Worm (Caenorhabditis elegans) whole organism, L4 larva: ENCODE data around the gene F21C10.11.

Source experiments
- F49E8.2 ChIP-seq: sonication (generic microtip); optimal IDR thresholded peaks from 2 replicates; lab custom pipeline; 2016; ENCODE audit warnings: missing compliant biosample characterization, mild to moderate bottlenecking, missing genetic modification characterization, borderline replicate concordance
- ces-1 ChIP-seq: fragments of 150-350 bp; sonication (generic microtip); optimal IDR thresholded peaks from 4 replicates; lab custom pipeline; 2014; ENCODE audit warnings: missing biosample characterization, missing genetic modification reagents, missing genetic modification characterization
- daf-16 ChIP-seq, 3 experiments: sonication (generic microtip); optimal IDR thresholded peaks; 2 replicates each; lab custom pipeline; 2016 to 2017; ENCODE audit warnings: missing genetic modification characterization in 3 of 3, missing genetic modification reagents in 3 of 3, mild to moderate bottlenecking in 2 of 3, missing compliant biosample characterization in 2 of 3, missing biosample characterization in 1 of 3, moderate library complexity in 1 of 3
- egl-43 ChIP-seq: fragments of 200-800 bp; sonication (Bioruptor generic); IDR thresholded peaks from 2 replicates; pipeline ENCODE4 v1.3.6; 2022; ENCODE audit warnings: missing genetic modification reagents, missing genetic modification characterization, missing compliant biosample characterization
- nhr-237 ChIP-seq: sonication (generic microtip); optimal IDR thresholded peaks from 2 replicates; lab custom pipeline; 2017; ENCODE audit warnings: missing biosample characterization, missing genetic modification characterization
- nhr-77 ChIP-seq: fragments of 150-350 bp; optimal IDR thresholded peaks from 2 replicates; lab custom pipeline; 2014; ENCODE audit warnings: missing biosample characterization, missing genetic modification characterization
- pha-4 ChIP-seq, 2 experiments: fragments of 150-350 bp in 1 of 2; fragments of 200-800 bp in 1 of 2; sonication (Bioruptor generic) in 1 of 2; IDR thresholded peaks in 1 of 2; optimal IDR thresholded peaks in 1 of 2; 2 replicates each; pipeline versions ENCODE4 v1.3.6 to Lab custom; 2014 to 2022; ENCODE audit warnings: missing genetic modification characterization in 2 of 2, missing genetic modification reagents in 2 of 2, missing biosample characterization in 1 of 2, missing compliant biosample characterization in 1 of 2
- skn-1 ChIP-seq: fragments of 150-350 bp; optimal IDR thresholded peaks from 2 replicates; lab custom pipeline; 2014; ENCODE audit warnings: missing biosample characterization, missing genetic modification characterization
- snpc-4 ChIP-seq: fragments of 150-350 bp; optimal IDR thresholded peaks from 2 replicates; lab custom pipeline; 2014; ENCODE audit warnings: missing biosample characterization, missing genetic modification characterization
- tag-97 ChIP-seq: fragments of 200-800 bp; sonication (Bioruptor generic); IDR thresholded peaks from 2 replicates; pipeline ENCODE4 v1.3.6; 2022; ENCODE audit warnings: missing genetic modification characterization, missing compliant biosample characterization
- unc-130 ChIP-seq: sonication (generic microtip); optimal IDR thresholded peaks from 2 replicates; lab custom pipeline; 2016; ENCODE audit warnings: missing genetic modification reagents, missing genetic modification characterization, missing compliant biosample characterization
- zag-1 ChIP-seq: fragments of 150-350 bp; optimal IDR thresholded peaks from 2 replicates; lab custom pipeline; 2014; ENCODE audit warnings: missing biosample characterization, missing genetic modification characterization

DNA sequence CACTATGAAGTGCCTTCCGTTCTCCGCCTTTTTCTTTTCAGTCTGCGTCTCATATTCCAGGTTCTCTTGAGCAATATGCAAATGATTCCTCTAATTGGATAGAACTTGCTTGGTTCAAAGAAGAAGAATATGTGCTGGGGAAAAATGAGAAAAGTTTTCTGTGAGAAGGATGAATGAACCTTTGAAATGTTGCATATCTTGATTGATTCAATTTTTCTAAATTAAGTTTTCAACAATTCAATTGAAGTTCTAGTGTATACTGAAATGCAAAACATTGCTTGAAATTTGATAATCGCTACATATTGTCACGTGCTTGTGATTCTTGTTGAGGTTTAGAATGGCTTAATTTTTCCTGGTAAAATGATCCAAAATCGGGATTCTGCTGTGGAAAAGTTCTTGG lies 34.3 kb downstream of the F21C10.11 start:
- TF ChIP-seq zag-1 (tag; lab: Kevin White, UChicago) (no peak), ces-1 (GFP tag; lab: Kevin White, UChicago) (peak; percentile 80), nhr-77 (tag; lab: Kevin White, UChicago) (no peak), snpc-4 (tag; lab: Kevin White, UChicago) (no peak), F49E8.2 (no peak), egl-43 (GFP tag; lab: Robert Waterston, UW) (no peak), skn-1 (tag; lab: Kevin White, UChicago) (no peak), pha-4 (GFP tag; IDR thresholded peaks at IDR 0.05; lab: Robert Waterston, UW) (no peak), pha-4 (tag; optimal IDR thresholded peaks at IDR 0.05; lab: Kevin White, UChicago) (no peak), nhr-237 (tag; lab: Kevin White, UChicago) (no peak), daf-16 (GFP tag; optimal IDR thresholded peaks at IDR 0.05; lab: Kevin White, UChicago) (no peak), daf-16 (tag; optimal IDR thresholded peaks at IDR 0.05; lab: Kevin White, UChicago) (no peak), unc-130 (GFP tag; lab: Kevin White, UChicago) (no peak), tag-97 (GFP tag; lab: Robert Waterston, UW) (no peak)
